Fruit fly (Drosophila melanogaster) whole organism, embryonic: Measurements from ENCODE around the gene CAH16.

Experiments used
- CG13424 ChIP-seq: fragments of 200-800 bp; sonication (Bioruptor generic); optimal IDR thresholded peaks from 2 replicates; lab custom pipeline; 2019; ENCODE audit warnings: missing biosample characterization, mild to moderate bottlenecking, missing genetic modification characterization, moderate library complexity
- CG13894 ChIP-seq: fragments of 200-800 bp; sonication (Bioruptor generic); optimal IDR thresholded peaks from 3 replicates; lab custom pipeline; 2018; ENCODE audit warnings: missing biosample characterization, mild to moderate bottlenecking, missing genetic modification characterization, moderate library complexity
- CG15479 ChIP-seq: fragments of 200-800 bp; sonication (Bioruptor generic); optimal IDR thresholded peaks from 3 replicates; lab custom pipeline; 2019; ENCODE audit warnings: missing biosample characterization, mild to moderate bottlenecking, missing genetic modification characterization, moderate library complexity
- CG15514 ChIP-seq: fragments of 200-800 bp; sonication (Bioruptor generic); optimal IDR thresholded peaks from 3 replicates; lab custom pipeline; 2017; ENCODE audit warnings: missing biosample characterization, missing genetic modification characterization, mild to moderate bottlenecking, moderate library complexity, missing genetic modification reagents
- CG15696 ChIP-seq: fragments of 200-800 bp; sonication (Bioruptor generic); optimal IDR thresholded peaks from 2 replicates; lab custom pipeline; 2019; ENCODE audit warnings: missing biosample characterization, mild to moderate bottlenecking, missing genetic modification characterization, moderate library complexity
- CG17568 ChIP-seq: fragments of 200-800 bp; sonication (Bioruptor generic); optimal IDR thresholded peaks from 2 replicates; lab custom pipeline; 2018; ENCODE audit warnings: missing biosample characterization, mild to moderate bottlenecking, missing genetic modification characterization, moderate library complexity
- CG17802 ChIP-seq: fragments of 200-800 bp; sonication (Bioruptor generic); optimal IDR thresholded peaks from 2 replicates; lab custom pipeline; 2018; ENCODE audit warnings: missing biosample characterization, mild to moderate bottlenecking, missing genetic modification characterization, moderate library complexity
- CG17912 ChIP-seq: fragments of 200-800 bp; sonication (Bioruptor generic); optimal IDR thresholded peaks from 2 replicates; lab custom pipeline; 2018; ENCODE audit warnings: missing biosample characterization, mild to moderate bottlenecking, missing genetic modification characterization
- CG18476 ChIP-seq: fragments of 200-800 bp; sonication (Bioruptor generic); optimal IDR thresholded peaks from 2 replicates; lab custom pipeline; 2016; ENCODE audit warnings: missing biosample characterization, mild to moderate bottlenecking, missing genetic modification characterization
- CG2199 ChIP-seq: fragments of 200-800 bp; sonication (Bioruptor generic); IDR thresholded peaks from 3 replicates; pipeline ENCODE4 v1.3.6; 2022; ENCODE audit warnings: missing biosample characterization, missing genetic modification characterization
- CG30020 ChIP-seq: fragments of 200-800 bp; optimal IDR thresholded peaks from 2 replicates; lab custom pipeline; 2019; ENCODE audit warnings: missing biosample characterization, mild to moderate bottlenecking, missing genetic modification characterization, moderate library complexity
- CG3995 ChIP-seq: fragments of 200-800 bp; sonication (Bioruptor generic); optimal IDR thresholded peaks from 3 replicates; lab custom pipeline; 2016; ENCODE audit warnings: missing biosample characterization, missing genetic modification characterization
- CG4282 ChIP-seq: fragments of 200-800 bp; sonication (Bioruptor generic); optimal IDR thresholded peaks from 2 replicates; lab custom pipeline; 2016; ENCODE audit warnings: missing biosample characterization, missing genetic modification characterization
- CG4328 ChIP-seq: fragments of 200-800 bp; sonication (Bioruptor generic); optimal IDR thresholded peaks from 3 replicates; lab custom pipeline; 2017; ENCODE audit warnings: missing biosample characterization, missing genetic modification reagents, missing genetic modification characterization
- CG6254 ChIP-seq: fragments of 200-800 bp; sonication (Bioruptor generic); optimal IDR thresholded peaks from 3 replicates; lab custom pipeline; 2017; ENCODE audit warnings: mild to moderate bottlenecking, missing biosample characterization, missing genetic modification reagents, missing genetic modification characterization
- CG6813 ChIP-seq: fragments of 200-800 bp; sonication (Bioruptor generic); optimal IDR thresholded peaks from 2 replicates; lab custom pipeline; 2017; ENCODE audit warnings: missing biosample characterization, missing genetic modification characterization, mild to moderate bottlenecking, moderate library complexity, missing genetic modification reagents
- CG7745 ChIP-seq: fragments of 200-800 bp; sonication (Bioruptor generic); optimal IDR thresholded peaks from 2 replicates; lab custom pipeline; 2018; ENCODE audit warnings: missing biosample characterization, mild to moderate bottlenecking, missing genetic modification characterization, moderate library complexity
- CG8478 ChIP-seq: fragments of >200 bp; optimal IDR thresholded peaks from 2 replicates; lab custom pipeline; 2018
- Dip2 ChIP-seq: fragments of 200-800 bp; sonication (Bioruptor generic); IDR thresholded peaks from 2 replicates; pipeline ENCODE4 v1.3.6; 2022; ENCODE audit warnings: missing biosample characterization, missing genetic modification characterization
- Doc2 ChIP-seq: fragments of 200-800 bp; sonication (Bioruptor generic); IDR thresholded peaks from 2 replicates; pipeline ENCODE4 v1.3.6; 2022; ENCODE audit warnings: missing biosample characterization, missing genetic modification characterization
- Eip74EF ChIP-seq, 2 experiments: fragments of 200-800 bp in 1 of 2; fragments of >200 bp in 1 of 2; sonication (Bioruptor generic) in 1 of 2; optimal IDR thresholded peaks; 2 replicates each; lab custom pipeline; 2017 to 2019; ENCODE audit warnings: missing biosample characterization in 2 of 2, missing genetic modification characterization in 2 of 2, mild to moderate bottlenecking in 1 of 2, moderate library complexity in 1 of 2
- GATAe ChIP-seq: fragments of 200-800 bp; sonication (Bioruptor generic); conservative IDR thresholded peaks from 2 replicates; pipeline ENCODE4 v1.3.6; 2022; ENCODE audit warnings: missing biosample characterization, missing genetic modification characterization
- HmgZ ChIP-seq: fragments of 200-800 bp; sonication (Bioruptor generic); optimal IDR thresholded peaks from 2 replicates; lab custom pipeline; 2018; ENCODE audit warnings: missing biosample characterization, mild to moderate bottlenecking, missing genetic modification characterization
- Hmr ChIP-seq: fragments of 200-800 bp; sonication (Bioruptor generic); optimal IDR thresholded peaks from 3 replicates; lab custom pipeline; 2017; ENCODE audit warnings: mild to moderate bottlenecking, missing biosample characterization, missing genetic modification reagents, missing genetic modification characterization
- Hr3 ChIP-seq: fragments of 200-800 bp; sonication (Bioruptor generic); optimal IDR thresholded peaks from 3 replicates; lab custom pipeline; 2016; ENCODE audit warnings: missing biosample characterization, missing genetic modification characterization
- Hr39 ChIP-seq: fragments of >200 bp; optimal IDR thresholded peaks from 2 replicates; lab custom pipeline; 2017
- Hr51 ChIP-seq, 2 experiments: fragments of 200-800 bp; sonication (Bioruptor generic); optimal IDR thresholded peaks; 2 replicates in 1 of 2; 3 replicates in 1 of 2; lab custom pipeline; 2016 to 2018; ENCODE audit warnings: missing biosample characterization in 2 of 2, missing genetic modification characterization in 2 of 2, mild to moderate bottlenecking in 1 of 2, moderate library complexity in 1 of 2
- Lim3 ChIP-seq: fragments of 200-800 bp; sonication (Bioruptor generic); IDR thresholded peaks from 2 replicates; pipeline ENCODE4 v1.3.6; 2022; ENCODE audit warnings: missing biosample characterization, missing genetic modification characterization
- NFAT ChIP-seq: fragments of 200-800 bp; sonication (Bioruptor generic); IDR thresholded peaks from 2 replicates; pipeline ENCODE4 v1.3.6; 2022; ENCODE audit warnings: missing biosample characterization, missing genetic modification characterization
- ara ChIP-seq: fragments of 200-800 bp; sonication (Bioruptor generic); IDR thresholded peaks from 2 replicates; pipeline ENCODE4 v1.3.6; 2022; ENCODE audit warnings: missing biosample characterization, missing genetic modification characterization
- bowl ChIP-seq: fragments of 200-800 bp; sonication (Bioruptor generic); IDR thresholded peaks from 2 replicates; pipeline ENCODE4 v1.3.6; 2022; ENCODE audit warnings: missing biosample characterization, missing genetic modification characterization
- cato ChIP-seq: fragments of 200-800 bp; sonication (Bioruptor generic); optimal IDR thresholded peaks from 2 replicates; lab custom pipeline; 2016; ENCODE audit warnings: missing biosample characterization, missing genetic modification characterization, borderline replicate concordance
- danr ChIP-seq: fragments of 200-800 bp; sonication (Bioruptor generic); IDR thresholded peaks from 2 replicates; pipeline ENCODE4 v1.3.6; 2022; ENCODE audit warnings: missing biosample characterization, missing genetic modification characterization
- dm ChIP-seq: fragments of 200-800 bp; sonication (Bioruptor generic); optimal IDR thresholded peaks from 3 replicates; lab custom pipeline; 2016; ENCODE audit warnings: missing biosample characterization, missing genetic modification characterization
- ems ChIP-seq: fragments of 200-800 bp; sonication (Bioruptor generic); optimal IDR thresholded peaks from 3 replicates; lab custom pipeline; 2016; ENCODE audit warnings: missing biosample characterization, missing genetic modification characterization
- esg ChIP-seq: fragments of 200-800 bp; sonication (Bioruptor generic); conservative IDR thresholded peaks from 2 replicates; pipeline ENCODE4 v1.3.6; 2022; ENCODE audit warnings: missing biosample characterization, missing genetic modification characterization
- ewg ChIP-seq: fragments of 200-800 bp; sonication (Bioruptor generic); optimal IDR thresholded peaks from 3 replicates; lab custom pipeline; 2017; ENCODE audit warnings: mild to moderate bottlenecking, missing biosample characterization, missing genetic modification reagents, missing genetic modification characterization
- fd96Cb ChIP-seq: fragments of 200-800 bp; sonication (Bioruptor generic); optimal IDR thresholded peaks from 2 replicates; lab custom pipeline; 2018; ENCODE audit warnings: missing biosample characterization, mild to moderate bottlenecking, missing genetic modification characterization, moderate library complexity
- fru ChIP-seq: fragments of >200 bp; optimal IDR thresholded peaks from 2 replicates; lab custom pipeline; 2017
- hbn ChIP-seq: fragments of 200-800 bp; sonication (Bioruptor generic); IDR thresholded peaks from 2 replicates; pipeline ENCODE4 v1.3.6; 2022; ENCODE audit warnings: missing biosample characterization, missing genetic modification characterization; ENCODE audit not compliant: partially characterized antibody
- jigr1 ChIP-seq: fragments of 200-800 bp; sonication (Bioruptor generic); IDR thresholded peaks from 3 replicates; pipeline ENCODE4 v1.3.6; 2022; ENCODE audit warnings: missing biosample characterization, missing genetic modification characterization
- jumu ChIP-seq: fragments of 200-800 bp; sonication (Bioruptor generic); optimal IDR thresholded peaks from 3 replicates; lab custom pipeline; 2016; ENCODE audit warnings: missing biosample characterization, missing genetic modification characterization
- nau ChIP-seq: fragments of 200-800 bp; sonication (Bioruptor generic); optimal IDR thresholded peaks from 3 replicates; lab custom pipeline; 2017; ENCODE audit warnings: missing biosample characterization, mild to moderate bottlenecking, missing genetic modification characterization, missing genetic modification reagents
- nerfin-1 ChIP-seq: fragments of 200-800 bp; sonication (Bioruptor generic); optimal IDR thresholded peaks from 3 replicates; lab custom pipeline; 2019; ENCODE audit warnings: missing biosample characterization, mild to moderate bottlenecking, missing genetic modification characterization, moderate library complexity
- ranshi ChIP-seq: fragments of 200-800 bp; sonication (Bioruptor generic); IDR thresholded peaks from 2 replicates; pipeline ENCODE4 v1.3.6; 2022; ENCODE audit warnings: missing biosample characterization, missing genetic modification characterization
- scrt ChIP-seq: fragments of 200-800 bp; sonication (Bioruptor generic); optimal IDR thresholded peaks from 2 replicates; lab custom pipeline; 2018; ENCODE audit warnings: missing biosample characterization, mild to moderate bottlenecking, missing genetic modification characterization, moderate library complexity
- sens ChIP-seq: fragments of 200-800 bp; sonication (Bioruptor generic); peaks from one replicate; lab custom pipeline; 2016; ENCODE audit warnings: missing biosample characterization, missing genetic modification characterization
- shn ChIP-seq: fragments of 200-800 bp; sonication (Bioruptor generic); optimal IDR thresholded peaks from 3 replicates; lab custom pipeline; 2016; ENCODE audit warnings: missing biosample characterization, missing genetic modification characterization
- sim ChIP-seq: fragments of 200-800 bp; sonication (Bioruptor generic); IDR thresholded peaks from 2 replicates; pipeline ENCODE4 v1.3.6; 2022; ENCODE audit warnings: missing biosample characterization, missing genetic modification characterization
- sug ChIP-seq: fragments of 200-800 bp; optimal IDR thresholded peaks from 2 replicates; lab custom pipeline; 2019; ENCODE audit warnings: missing biosample characterization, mild to moderate bottlenecking, missing genetic modification characterization, moderate library complexity
- vvl ChIP-seq: fragments of 200-800 bp; sonication (Bioruptor generic); IDR thresholded peaks from 2 replicates; pipeline ENCODE4 v1.3.6; 2022; ENCODE audit warnings: missing biosample characterization, missing genetic modification characterization

CAH16 gene

dm6 chr3R:31310883-31311397 is 50.9 kb downstream of the CAH16 start, which contains the start of gene CG34347 (continued):
- TF ChIP-seq CG17568 (GFP tag; lab: Kevin White, UChicago) (no peak), CG6254 (GFP tag; lab: Kevin White, UChicago) (no peak), HmgZ (tag; lab: Kevin White, UChicago) (peak; percentile 12), Hr39 (lab: Kevin White, UChicago) (no peak), fd96Cb (tag; lab: Kevin White, UChicago) (no peak), CG18476 (GFP tag; lab: Kevin White, UChicago) (no peak), dm (peak; percentile 48), CG7745 (no peak), ara (GFP tag; lab: Robert Waterston, UW) (peak; percentile 19; the same call in 1 of the 2 replicates), vvl (GFP tag; lab: Robert Waterston, UW) (peak; percentile 69), CG2199 (0 out of 3 replicates have a peak, but pooled peaks have one; percentile 49), danr (no peak), CG4282 (no peak), CG15696 (tag; lab: Kevin White, UChicago) (no peak), CG15479 (GFP tag; lab: Kevin White, UChicago) (no peak), Eip74EF (GFP tag; optimal IDR thresholded peaks at IDR 0.05; lab: Kevin White, UChicago) (no peak), cato (GFP tag; lab: Kevin White, UChicago) (no peak), jigr1 (no peak), GATAe (no peak), bowl (GFP tag; lab: Robert Waterston, UW) (peak; percentile 29; the same call in 1 of the 2 replicates), CG4328 (no peak), ems (no peak), Lim3 (no peak), fru (no peak), Doc2 (GFP tag; lab: Robert Waterston, UW) (no peak), esg (GFP tag; lab: Robert Waterston, UW) (no peak), sens (GFP tag; lab: Kevin White, UChicago) (peak; percentile 86), nau (GFP tag; lab: Kevin White, UChicago) (no peak), CG17912 (no peak), scrt (GFP tag; lab: Kevin White, UChicago) (peak; percentile 15), CG13424 (no peak), CG30020 (tag; lab: Kevin White, UChicago) (no peak), Hr51 (GFP tag; optimal IDR thresholded peaks at IDR 0.05; lab: Kevin White, UChicago) (peak in 1 of 2 experiments; percentile 19), CG15514 (peak; percentile 28), CG6813 (no peak), ewg (GFP tag; lab: Kevin White, UChicago) (no peak), CG8478 (lab: Kevin White, UChicago) (no peak), nerfin-1 (tag; lab: Kevin White, UChicago) (no peak), CG13894 (tag; lab: Kevin White, UChicago) (peak; percentile 33), CG3995 (no peak), ranshi (no peak), sug (tag; lab: Kevin White, UChicago) (no peak), NFAT (GFP tag; lab: Robert Waterston, UW) (peak; percentile 42; the same call in 1 of the 2 replicates), Hr3 (GFP tag; lab: Kevin White, UChicago) (no peak), CG17802 (tag; lab: Kevin White, UChicago) (no peak), hbn (GFP tag; lab: Robert Waterston, UW) (peak; percentile 19; the same call in 1 of the 2 replicates), sim (GFP tag; lab: Robert Waterston, UW) (0 out of 2 replicates have a peak, but pooled peaks have one; percentile 12), Hmr (GFP tag; lab: Kevin White, UChicago) (peak; percentile 1), shn (GFP tag; lab: Kevin White, UChicago) (no peak), jumu (no peak), Dip2 (GFP tag; lab: Robert Waterston, UW) (no peak)
